Fruit fly (Drosophila melanogaster): Measurements from ENCODE around the gene RpS19b.

The RpS19b gene

DNA sequence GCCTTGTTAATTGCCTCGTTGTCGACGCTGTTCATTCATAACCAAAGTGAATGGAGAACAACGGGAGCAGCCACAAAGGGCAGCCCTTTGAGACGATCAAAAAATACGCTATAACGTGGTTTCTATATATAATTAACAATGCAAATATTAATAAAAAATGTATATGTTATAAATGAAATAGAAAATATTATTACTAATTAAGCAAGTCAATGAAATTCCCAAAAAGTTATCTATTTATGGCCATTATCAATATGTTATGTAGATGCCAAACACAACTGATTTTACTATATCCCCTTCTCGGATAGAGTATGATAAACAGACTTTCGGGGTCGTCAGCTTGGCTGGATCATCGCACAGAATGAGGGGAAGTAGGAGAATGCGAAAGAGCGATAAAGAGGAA lies 36.1 kb upstream of the RpS19b start (continued):
- TF ChIP-seq CG1602 (GFP tag; optimal IDR thresholded peaks at IDR 0.05) (no peak), sd (tag; optimal IDR thresholded peaks at IDR 0.05) (peak; percentile 36), wor (GFP tag; IDR thresholded peaks at IDR 0.05) (peak; percentile 26; the same call in 1 of the 2 replicates), CG6683 (GFP tag; optimal IDR thresholded peaks at IDR 0.05) (no peak), bab2 (GFP tag; optimal IDR thresholded peaks at IDR 0.05) (no peak), CG12744 (GFP tag; optimal IDR thresholded peaks at IDR 0.05) (no peak), pros (GFP tag; optimal IDR thresholded peaks at IDR 0.05) (no peak), ato (GFP tag; IDR thresholded peaks at IDR 0.05; ENCODE audit: partially characterized antibody) (no peak), lilli (GFP tag; optimal IDR thresholded peaks at IDR 0.05) (no peak), odd (GFP tag; optimal IDR thresholded peaks at IDR 0.05) (no peak), ab (GFP tag; optimal IDR thresholded peaks at IDR 0.05) (no peak), mam (GFP tag; optimal IDR thresholded peaks at IDR 0.05) (no peak), bowl (GFP tag; IDR thresholded peaks at IDR 0.05) (no peak), dmrt99B (tag; optimal IDR thresholded peaks at IDR 0.05) (peak; percentile 58), twi (tag; optimal IDR thresholded peaks at IDR 0.05) (no peak), CG31224 (GFP tag; IDR thresholded peaks at IDR 0.05) (peak; percentile 33; the same call in 1 of the 2 replicates), Pdp1 (GFP tag; optimal IDR thresholded peaks at IDR 0.05) (no peak), Dll (GFP tag; IDR thresholded peaks at IDR 0.05; ENCODE audit: partially characterized antibody) (no peak), CG17186 (GFP tag; optimal IDR thresholded peaks at IDR 0.05) (no peak)

dm6 chr3R:23964913-23965718 lies 31.8 kb upstream of the RpS19b start:
- TF ChIP-seq lilli (GFP tag; optimal IDR thresholded peaks at IDR 0.05) (no peak), jigr1 (GFP tag; IDR thresholded peaks at IDR 0.05) (no peak), Trl (optimal IDR thresholded peaks at IDR 0.05) (peak; percentile 67 to 81), Trl (GFP tag; optimal IDR thresholded peaks at IDR 0.05) (no peak), CoRest (tag; optimal IDR thresholded peaks at IDR 0.05) (no peak), sd (tag; optimal IDR thresholded peaks at IDR 0.05) (peak; percentile 1), lab (GFP tag; optimal IDR thresholded peaks at IDR 0.05) (peak; percentile 2), CG12769 (tag; optimal IDR thresholded peaks at IDR 0.05) (peak; percentile 61), onecut (GFP tag; IDR thresholded peaks at IDR 0.05) (peak; percentile 57; the same call in 1 of the 2 replicates), ci (GFP tag; IDR thresholded peaks at IDR 0.05) (peak; percentile 41; the same call in 2 of the 3 replicates), CG11696 (GFP tag; IDR thresholded peaks at IDR 0.05) (peak; percentile 57), sr (GFP tag; IDR thresholded peaks at IDR 0.05) (peak; percentile 93), Adf1 (GFP tag; IDR thresholded peaks at IDR 0.05) (peak; percentile 29; the same call in 1 of the 2 replicates), chinmo (GFP tag; IDR thresholded peaks at IDR 0.05; ENCODE audit: partially characterized antibody) (0 out of 4 replicates have a peak, but pooled peaks have one; percentile 37), D (optimal IDR thresholded peaks at IDR 0.05) (no peak), D (GFP tag; optimal IDR thresholded peaks at IDR 0.05) (no peak), Deaf1 (tag; optimal IDR thresholded peaks at IDR 0.05) (peak; percentile 73), scrt (GFP tag; optimal IDR thresholded peaks at IDR 0.05) (peak; percentile 74), hkb (optimal IDR thresholded peaks at IDR 0.05) (no peak), hkb (GFP tag; IDR thresholded peaks at IDR 0.05) (0 out of 2 replicates have a peak, but pooled peaks have one; percentile 8), danr (GFP tag; IDR thresholded peaks at IDR 0.05) (0 out of 2 replicates have a peak, but pooled peaks have one; percentile 18), so (GFP tag; IDR thresholded peaks at IDR 0.05) (0 out of 3 replicates have a peak, but pooled peaks have one; percentile 6), Vsx1 (GFP tag; optimal IDR thresholded peaks at IDR 0.05) (no peak), sens (GFP tag) (peak; percentile 66), abd-A (tag; optimal IDR thresholded peaks at IDR 0.05) (peak; percentile 63), CG15073 (GFP tag; optimal IDR thresholded peaks at IDR 0.05) (peak; percentile 70), CG8290 (GFP tag; optimal IDR thresholded peaks at IDR 0.05) (peak; percentile 71), CG8290 (tag; optimal IDR thresholded peaks at IDR 0.05) (peak; percentile 28 to 90), sqz (GFP tag; optimal IDR thresholded peaks at IDR 0.05) (peak; percentile 50), CHES-1-like (GFP tag; optimal IDR thresholded peaks at IDR 0.05) (no peak), Med (GFP tag) (peak; percentile 55), ewg (GFP tag; optimal IDR thresholded peaks at IDR 0.05) (peak; percentile 76), CG32767 (GFP tag; IDR thresholded peaks at IDR 0.05) (peak; percentile 36; the same call in 1 of the 2 replicates)
